Worm (Caenorhabditis elegans) whole organism, L1 larva: ENCODE measurements around the gene cup-16.

ENCODE experiments used
- C16A3.4 ChIP-seq: fragments of 150-350 bp; optimal IDR thresholded peaks from 2 replicates; lab custom pipeline; 2014; ENCODE audit warnings: missing biosample characterization, missing genetic modification characterization
- C34B4.2 ChIP-seq: sonication (generic microtip); optimal IDR thresholded peaks from 2 replicates; lab custom pipeline; 2017; ENCODE audit warnings: mild to moderate bottlenecking, missing genetic modification characterization, missing compliant biosample characterization
- Y116A8C.19 ChIP-seq: sonication (generic microtip); optimal IDR thresholded peaks from 2 replicates; lab custom pipeline; 2016; ENCODE audit warnings: missing compliant biosample characterization, missing genetic modification characterization, borderline replicate concordance
- blmp-1 ChIP-seq: fragments of 150-350 bp; optimal IDR thresholded peaks from 2 replicates; lab custom pipeline; 2014; ENCODE audit warnings: missing biosample characterization, missing genetic modification characterization
- ceh-8 ChIP-seq: fragments of 200-800 bp; sonication (Bioruptor generic); optimal IDR thresholded peaks from 2 replicates; lab custom pipeline; 2018; ENCODE audit warnings: mild to moderate bottlenecking, missing genetic modification characterization, moderate library complexity, missing compliant biosample characterization
- ces-1 ChIP-seq: fragments of 150-350 bp; optimal IDR thresholded peaks from 2 replicates; lab custom pipeline; 2014; ENCODE audit warnings: missing biosample characterization, missing genetic modification reagents, missing genetic modification characterization
- efl-1 ChIP-seq, 4 experiments: fragments of 150-350 bp; optimal IDR thresholded peaks in 3 of 4; peaks in 1 of 4; 1 replicate in 1 of 4; 2 replicates in 3 of 4; lab custom pipeline; 2014; ENCODE audit warnings: missing biosample characterization in 2 of 4, missing genetic modification characterization in 2 of 4, missing genetic modification reagents in 2 of 4
- ets-5 ChIP-seq: fragments of 200-800 bp; sonication (Bioruptor generic); IDR thresholded peaks from 2 replicates; pipeline ENCODE4 v1.3.6; 2022; ENCODE audit warnings: missing genetic modification characterization, missing compliant biosample characterization
- hlh-4 ChIP-seq: sonication (generic microtip); optimal IDR thresholded peaks from 2 replicates; lab custom pipeline; 2016; ENCODE audit warnings: mild to moderate bottlenecking, missing genetic modification characterization, missing compliant biosample characterization
- jun-1 ChIP-seq: fragments of 150-350 bp; optimal IDR thresholded peaks from 2 replicates; lab custom pipeline; 2014; ENCODE audit warnings: missing biosample characterization, missing genetic modification reagents, missing genetic modification characterization
- lin-14 ChIP-seq: fragments of 200-800 bp; sonication (Bioruptor generic); optimal IDR thresholded peaks from 2 replicates; lab custom pipeline; 2018; ENCODE audit warnings: mild to moderate bottlenecking, missing genetic modification characterization, moderate library complexity, missing compliant biosample characterization
- lsy-2 ChIP-seq, 2 experiments: fragments of 150-350 bp; optimal IDR thresholded peaks; 2 replicates each; lab custom pipeline; 2014; ENCODE audit warnings: missing biosample characterization in 2 of 2, missing genetic modification characterization in 2 of 2
- nhr-11 ChIP-seq: fragments of 150-350 bp; optimal IDR thresholded peaks from 2 replicates; lab custom pipeline; 2014; ENCODE audit warnings: missing biosample characterization, missing genetic modification characterization
- nhr-19 ChIP-seq: fragments of 200-800 bp; sonication (Bioruptor generic); conservative IDR thresholded peaks from 2 replicates; pipeline ENCODE4 v1.3.6; 2022; ENCODE audit warnings: missing genetic modification characterization, missing compliant biosample characterization
- nhr-20 ChIP-seq: sonication (generic microtip); optimal IDR thresholded peaks from 2 replicates; lab custom pipeline; 2016; ENCODE audit warnings: mild to moderate bottlenecking, missing genetic modification characterization, missing compliant biosample characterization
- nhr-237 ChIP-seq: fragments of 150-350 bp; optimal IDR thresholded peaks from 2 replicates; lab custom pipeline; 2014; ENCODE audit warnings: missing biosample characterization, missing genetic modification characterization
- nhr-76 ChIP-seq: sonication (generic microtip); optimal IDR thresholded peaks from 2 replicates; lab custom pipeline; 2017; ENCODE audit warnings: missing biosample characterization, missing genetic modification characterization
- nhr-77 ChIP-seq: fragments of 150-350 bp; optimal IDR thresholded peaks from 2 replicates; lab custom pipeline; 2014; ENCODE audit warnings: missing biosample characterization, missing genetic modification characterization
- nhr-84 ChIP-seq: sonication (generic microtip); optimal IDR thresholded peaks from 2 replicates; lab custom pipeline; 2017; ENCODE audit warnings: missing biosample characterization, missing genetic modification characterization
- nhr-85 ChIP-seq: sonication (generic microtip); peaks from one replicate; lab custom pipeline; 2016; ENCODE audit warnings: missing genetic modification characterization, inconsistent platforms, missing compliant biosample characterization
- skn-1 ChIP-seq: fragments of 150-350 bp; optimal IDR thresholded peaks from 2 replicates; lab custom pipeline; 2014; ENCODE audit warnings: missing biosample characterization, missing genetic modification characterization
- snpc-4 ChIP-seq: fragments of 150-350 bp; optimal IDR thresholded peaks from 2 replicates; lab custom pipeline; 2014; ENCODE audit warnings: missing biosample characterization, missing genetic modification characterization
- snu-23 ChIP-seq: sonication (generic microtip); optimal IDR thresholded peaks from 2 replicates; lab custom pipeline; 2016; ENCODE audit warnings: missing genetic modification characterization, missing compliant biosample characterization
- sox-4 ChIP-seq: sonication (generic microtip); optimal IDR thresholded peaks from 2 replicates; lab custom pipeline; 2016; ENCODE audit warnings: missing genetic modification characterization, missing compliant biosample characterization
- tlp-1 ChIP-seq: fragments of 150-350 bp; optimal IDR thresholded peaks from 2 replicates; lab custom pipeline; 2014; ENCODE audit warnings: missing biosample characterization, missing genetic modification characterization
- unc-30 ChIP-seq: sonication (generic microtip); optimal IDR thresholded peaks from 2 replicates; lab custom pipeline; 2017; ENCODE audit warnings: missing biosample characterization, missing genetic modification characterization
- xbp-1 ChIP-seq: sonication (generic microtip); optimal IDR thresholded peaks from 2 replicates; lab custom pipeline; 2016; ENCODE audit warnings: missing genetic modification characterization, missing compliant biosample characterization
- zag-1 ChIP-seq: fragments of 150-350 bp; optimal IDR thresholded peaks from 2 replicates; lab custom pipeline; 2014; ENCODE audit warnings: missing biosample characterization, missing genetic modification characterization
- ztf-11 ChIP-seq, 2 experiments: sonication (generic microtip); optimal IDR thresholded peaks; 2 replicates each; lab custom pipeline; 2016 to 2017; ENCODE audit warnings: missing genetic modification characterization in 2 of 2, missing biosample characterization in 1 of 2, missing compliant biosample characterization in 1 of 2

cup-16 gene

ce11 chrII:8749084-8749483 is 42.1 kb downstream of the cup-16 start:
- TF ChIP-seq nhr-19 (GFP tag; lab: Robert Waterston, UW), result no peak
- TF ChIP-seq nhr-85 (tag; lab: Kevin White, UChicago), result no peak
- peak; percentile 100 for TF ChIP-seq blmp-1 (tag; lab: Kevin White, UChicago)
- TF ChIP-seq C34B4.2 (tag; lab: Kevin White, UChicago), result no peak
- no peak for TF ChIP-seq hlh-4 (tag; lab: Kevin White, UChicago)

DNA sequence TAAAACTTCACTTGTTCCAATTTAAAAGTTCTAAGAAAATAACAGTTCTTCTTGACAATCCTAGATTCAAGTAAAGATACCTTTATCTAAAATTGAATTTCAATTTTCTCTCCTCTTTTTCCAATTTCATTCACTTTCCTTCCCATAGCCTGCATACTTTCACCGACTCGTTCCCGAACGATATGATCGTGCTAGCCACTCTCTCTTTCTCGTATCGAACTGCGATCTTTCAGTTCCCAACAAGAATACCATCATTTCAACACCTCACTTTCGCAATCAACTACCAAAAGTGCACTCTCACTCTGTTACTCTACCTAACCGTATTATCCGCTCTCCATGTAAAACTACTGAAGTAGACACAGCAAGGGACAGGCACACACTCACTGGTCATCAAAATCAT is 43.1 kb downstream of the cup-16 start:
- TF ChIP-seq tlp-1 (tag; lab: Kevin White, UChicago) (no peak), skn-1 (peak; percentile 60), zag-1 (tag; lab: Kevin White, UChicago) (no peak), ets-5 (no peak), ces-1 (no peak), nhr-84 (tag; lab: Kevin White, UChicago) (no peak), Y116A8C.19 (tag; lab: Kevin White, UChicago) (no peak), snu-23 (GFP tag; lab: Kevin White, UChicago) (peak; percentile 1), nhr-76 (tag; lab: Kevin White, UChicago) (no peak), blmp-1 (tag; lab: Kevin White, UChicago) (peak; percentile 95), nhr-11 (tag; lab: Kevin White, UChicago) (no peak), nhr-20 (tag; lab: Kevin White, UChicago) (no peak), lin-14 (GFP tag; lab: Kevin White, UChicago) (peak; percentile 28), unc-30 (tag; lab: Kevin White, UChicago) (no peak)

- TF ChIP-seq nhr-237 (tag; lab: Kevin White, UChicago) (no peak), ceh-8 (GFP tag; lab: Kevin White, UChicago) (no peak), efl-1 (optimal IDR thresholded peaks at IDR 0.05; lab: Kevin White, UChicago) (no peak), efl-1 (GFP tag; optimal IDR thresholded peaks at IDR 0.05 in 1 of 2; lab: Kevin White, UChicago) (peak in 1 of 2 experiments; percentile 72), nhr-77 (tag; lab: Kevin White, UChicago) (no peak), blmp-1 (tag; lab: Kevin White, UChicago) (peak; percentile 100), jun-1 (tag; lab: Kevin White, UChicago) (peak; percentile 53), ztf-11 (tag; optimal IDR thresholded peaks at IDR 0.05; lab: Kevin White, UChicago) (no peak)
- TF ChIP-seq, all 84 proteins: peak for 3
Observed at ce11 chrII:8751042-8751441, 44.1 kb downstream of the cup-16 start.

- TF ChIP-seq nhr-77 (tag; lab: Kevin White, UChicago) (no peak), skn-1 (no peak), snpc-4 (tag; lab: Kevin White, UChicago) (no peak), efl-1 (optimal IDR thresholded peaks at IDR 0.05; lab: Kevin White, UChicago) (no peak), efl-1 (GFP tag; optimal IDR thresholded peaks at IDR 0.05 in 1 of 2; lab: Kevin White, UChicago) (no peak), zag-1 (tag; lab: Kevin White, UChicago) (no peak), sox-4 (tag; lab: Kevin White, UChicago) (no peak), xbp-1 (no peak), lsy-2 (tag; optimal IDR thresholded peaks at IDR 0.05; lab: Kevin White, UChicago) (no peak), C16A3.4 (tag; lab: Kevin White, UChicago) (no peak)
Observed at ce11 chrII:8751686-8752085, 44.7 kb downstream of the cup-16 start, which contains the start of gene atf-2. Gene atf-2, plus strand, starts transcription at chrII:8751986.

- no peak for TF ChIP-seq ces-1
Observed at ce11 chrII:8755270-8755669, 48.3 kb downstream of the cup-16 start, which contains the start of gene K08F8.7. Gene K08F8.7, minus strand, starts transcription at chrII:8755370.
